Worm (Caenorhabditis elegans) whole organism, midembryonic: ENCODE results near the gene str-256.

Source experiments
- T22C8.4 ChIP-seq: fragments of 200-800 bp; sonication (Bioruptor generic); IDR thresholded peaks from 2 replicates; pipeline ENCODE4 v1.3.6; 2022; ENCODE audit warnings: missing genetic modification characterization, missing compliant biosample characterization
- cog-1 ChIP-seq: sonication (generic microtip); optimal IDR thresholded peaks from 2 replicates; lab custom pipeline; 2016; ENCODE audit warnings: missing genetic modification characterization, missing compliant biosample characterization
- flt-1 ChIP-seq: fragments of 200-800 bp; sonication (Bioruptor generic); IDR thresholded peaks from 2 replicates; pipeline ENCODE4 v1.3.6; 2022; ENCODE audit warnings: missing genetic modification characterization, missing compliant biosample characterization
- klf-2 ChIP-seq: fragments of 200-800 bp; sonication (Bioruptor generic); conservative IDR thresholded peaks from 2 replicates; pipeline ENCODE4 v1.3.6; 2022; ENCODE audit warnings: missing genetic modification reagents, missing genetic modification characterization, missing compliant biosample characterization
- med-1 ChIP-seq: sonication (generic microtip); optimal IDR thresholded peaks from 2 replicates; lab custom pipeline; 2017; ENCODE audit warnings: missing genetic modification characterization, mild to moderate bottlenecking, missing compliant biosample characterization, antibody characterized with exemption, missing genetic modification reagents; ENCODE audit not compliant: insufficient read depth
- ref-1 ChIP-seq: fragments of 200-800 bp; sonication (Bioruptor generic); conservative IDR thresholded peaks from 2 replicates; pipeline ENCODE4 v1.3.6; 2022; ENCODE audit warnings: missing genetic modification reagents, missing genetic modification characterization, missing compliant biosample characterization
- tab-1 ChIP-seq: fragments of 200-800 bp; sonication (Bioruptor generic); IDR thresholded peaks from 2 replicates; pipeline ENCODE4 v1.3.6; 2022; ENCODE audit warnings: missing genetic modification characterization, missing compliant biosample characterization
- ztf-23 ChIP-seq: fragments of 200-800 bp; sonication (Bioruptor generic); IDR thresholded peaks from 2 replicates; pipeline ENCODE4 v1.3.6; 2022; ENCODE audit warnings: missing genetic modification reagents, missing genetic modification characterization, missing compliant biosample characterization
- ztf-29 ChIP-seq: fragments of 200-800 bp; sonication (Bioruptor generic); IDR thresholded peaks from 2 replicates; pipeline ENCODE4 v1.3.6; 2022; ENCODE audit warnings: missing genetic modification reagents, missing genetic modification characterization, missing compliant biosample characterization

Gene str-256

DNA sequence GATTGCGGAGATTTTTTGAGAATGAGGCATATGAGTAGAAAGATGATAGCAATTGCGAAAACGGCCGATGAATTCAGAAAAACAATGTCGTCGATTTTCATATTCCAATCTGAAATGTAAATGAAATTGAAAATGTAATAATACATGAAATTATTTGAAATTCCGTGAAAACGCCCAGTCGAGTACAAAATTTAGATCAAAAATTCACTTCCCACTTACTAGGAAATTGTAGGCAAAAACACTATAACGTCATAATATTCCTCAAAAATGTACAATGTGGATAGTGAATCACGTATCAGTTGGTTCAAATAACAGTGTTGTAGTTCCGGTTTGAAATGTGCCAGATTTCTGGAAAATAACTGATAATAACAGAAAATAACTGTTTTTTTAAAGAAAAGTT is at the start of gene str-256:
str-256 (minus strand) TSS at position 101 of the 400 bp plus-strand sequence.
- TF ChIP-seq ztf-29 (GFP tag; lab: Robert Waterston, UW) (no peak), klf-2 (GFP tag; lab: Robert Waterston, UW) (no peak), ztf-23 (GFP tag; lab: Robert Waterston, UW) (no peak), cog-1 (tag; lab: Kevin White, UChicago) (no peak), tab-1 (no peak), T22C8.4 (GFP tag; lab: Robert Waterston, UW) (no peak), med-1 (GFP tag; lab: Kevin White, UChicago) (no peak), flt-1 (no peak), ref-1 (GFP tag; lab: Robert Waterston, UW) (no peak)

- TF ChIP-seq cog-1 (tag; lab: Kevin White, UChicago) (no peak), T22C8.4 (GFP tag; lab: Robert Waterston, UW) (no peak), ztf-23 (GFP tag; lab: Robert Waterston, UW) (no peak), med-1 (GFP tag; lab: Kevin White, UChicago) (no peak), flt-1 (no peak), klf-2 (GFP tag; lab: Robert Waterston, UW) (no peak), tab-1 (no peak), ztf-29 (GFP tag; lab: Robert Waterston, UW) (no peak)
These were observed 46.9 kb upstream of the str-256 start, which contains the start of gene C14C6.6 for ce11 chrV:547980-548379. TSS of gene C14C6.6 (minus strand) at chrV:548080.

DNA sequence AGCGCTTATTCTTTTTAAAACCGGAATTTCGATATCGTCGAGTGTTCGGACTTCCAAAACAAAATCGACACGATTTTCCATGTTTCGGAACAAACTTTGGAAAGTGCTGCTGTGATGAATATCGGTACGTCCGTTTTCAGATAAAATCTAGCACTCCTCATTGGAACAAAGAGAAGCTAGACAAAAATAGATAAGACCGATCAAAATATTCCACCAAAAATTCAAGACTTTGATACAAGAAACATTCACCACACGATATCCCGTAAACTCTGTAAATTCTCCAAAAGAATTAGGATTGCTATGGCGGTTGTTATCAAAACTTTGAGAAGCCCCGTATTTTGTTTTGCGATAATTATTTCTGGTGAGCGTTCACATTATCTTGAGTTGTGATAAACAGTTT is 42.0 kb upstream of the str-256 start, which contains the start of gene C14C6.3:
C14C6.3 (plus strand) TSS at position 301 of the 400 bp plus-strand sequence.
- TF ChIP-seq ztf-29 (GFP tag; lab: Robert Waterston, UW) (no peak), ref-1 (GFP tag; lab: Robert Waterston, UW) (no peak), flt-1 (no peak), med-1 (GFP tag; lab: Kevin White, UChicago) (no peak), T22C8.4 (GFP tag; lab: Robert Waterston, UW) (no peak), ztf-23 (GFP tag; lab: Robert Waterston, UW) (no peak), tab-1 (no peak)

- TF ChIP-seq med-1 (GFP tag; lab: Kevin White, UChicago) = no peak
- no peak for TF ChIP-seq ztf-23 (GFP tag; lab: Robert Waterston, UW)
- no peak for TF ChIP-seq T22C8.4 (GFP tag; lab: Robert Waterston, UW)
- no peak for TF ChIP-seq tab-1
- TF ChIP-seq ztf-29 (GFP tag; lab: Robert Waterston, UW) = no peak
- TF ChIP-seq klf-2 (GFP tag; lab: Robert Waterston, UW) = no peak
- no peak for TF ChIP-seq cog-1 (tag; lab: Kevin White, UChicago)
- TF ChIP-seq ref-1 (GFP tag; lab: Robert Waterston, UW) = no peak
- no peak for TF ChIP-seq flt-1
These were observed 40.3 kb upstream of the str-256 start for ce11 chrV:541470-541869.

ce11 chrV:539040-539510 is 37.9 kb upstream of the str-256 start, which contains the start of gene nhr-155:
TSS of gene nhr-155 (plus strand) at chrV:539460.
- TF ChIP-seq tab-1 = no peak
- no peak for TF ChIP-seq ref-1 (GFP tag; lab: Robert Waterston, UW)
- TF ChIP-seq flt-1 = no peak
- no peak for TF ChIP-seq klf-2 (GFP tag; lab: Robert Waterston, UW)
- TF ChIP-seq cog-1 (tag; lab: Kevin White, UChicago) = no peak
- no peak for TF ChIP-seq med-1 (GFP tag; lab: Kevin White, UChicago)
- TF ChIP-seq T22C8.4 (GFP tag; lab: Robert Waterston, UW) = no peak
- no peak for TF ChIP-seq ztf-23 (GFP tag; lab: Robert Waterston, UW)
- TF ChIP-seq ztf-29 (GFP tag; lab: Robert Waterston, UW) = no peak

DNA sequence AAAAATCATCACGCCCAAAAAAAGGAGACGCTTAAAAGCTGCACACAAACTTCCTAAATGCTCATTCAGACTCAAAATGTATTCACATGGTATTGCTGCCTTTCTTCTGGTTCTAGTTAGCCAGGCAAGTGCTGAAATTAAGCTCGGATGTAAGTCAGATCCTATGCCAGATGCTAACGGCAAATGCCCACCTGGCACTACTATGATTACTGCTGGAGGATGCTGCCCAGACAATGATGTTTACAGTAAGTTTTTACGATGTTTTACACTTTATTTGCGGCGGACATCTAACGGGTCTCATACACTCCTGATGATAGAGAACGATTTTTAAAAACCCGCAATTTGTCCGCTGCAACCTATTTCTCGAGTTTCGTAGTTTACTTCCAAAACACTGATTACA is 35.4 kb upstream of the str-256 start, which contains the start of gene C14C6.5:
C14C6.5 (plus strand) TSS at position 58 of the 400 bp plus-strand sequence.
- TF ChIP-seq klf-2 (GFP tag; lab: Robert Waterston, UW) (no peak), ztf-23 (GFP tag; lab: Robert Waterston, UW) (no peak), flt-1 (no peak), ztf-29 (GFP tag; lab: Robert Waterston, UW) (no peak), T22C8.4 (GFP tag; lab: Robert Waterston, UW) (no peak), med-1 (GFP tag; lab: Kevin White, UChicago) (no peak), cog-1 (tag; lab: Kevin White, UChicago) (no peak), tab-1 (no peak), ref-1 (GFP tag; lab: Robert Waterston, UW) (no peak)

DNA sequence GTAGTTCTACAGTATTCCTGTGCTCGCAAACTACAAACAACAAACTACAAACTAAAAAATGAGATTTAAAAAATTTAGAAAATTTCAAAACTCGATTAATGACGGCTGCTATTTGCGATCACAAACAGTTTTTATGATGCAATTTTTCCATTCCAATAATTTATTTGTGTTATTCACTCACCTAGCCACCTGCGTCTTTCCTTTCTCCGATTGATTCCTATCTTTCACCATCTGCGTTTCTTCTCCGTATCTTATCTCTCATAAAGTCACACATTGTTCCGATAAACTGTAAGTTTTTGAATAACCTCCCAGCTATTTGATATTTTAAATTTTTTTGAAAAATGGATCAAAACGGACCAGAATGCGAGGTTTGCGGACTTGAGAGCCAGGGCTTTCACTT is 33.0 kb upstream of the str-256 start, which contains the start of gene nhr-132:
nhr-132 (plus strand) TSS at position 271 of the 400 bp plus-strand sequence.
- TF ChIP-seq T22C8.4 (GFP tag; lab: Robert Waterston, UW) = no peak
- no peak for TF ChIP-seq ztf-23 (GFP tag; lab: Robert Waterston, UW)

DNA sequence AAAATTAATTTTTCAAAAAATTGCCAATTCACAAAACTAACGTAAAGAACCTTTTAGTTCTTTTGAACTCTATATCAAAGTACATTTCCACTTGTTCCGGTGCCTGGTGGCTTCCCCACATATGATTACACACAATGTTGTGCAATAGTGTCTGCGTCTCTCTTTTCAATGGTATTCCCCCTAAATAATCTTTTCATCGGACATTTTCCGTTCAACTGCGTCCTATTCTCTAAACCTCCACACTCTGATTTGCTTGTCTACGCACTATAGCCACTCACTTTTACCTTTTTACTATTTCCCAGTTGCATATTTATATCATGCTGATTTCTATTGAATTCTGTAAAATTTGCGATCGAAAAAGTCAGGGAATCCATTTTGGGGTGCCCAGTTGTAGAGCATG is 30.9 kb upstream of the str-256 start, which contains the start of gene nhr-58:
nhr-58 (plus strand) TSS at position 214 of the 400 bp plus-strand sequence.
- TF ChIP-seq med-1 (GFP tag; lab: Kevin White, UChicago) (no peak), flt-1 (no peak), ztf-29 (GFP tag; lab: Robert Waterston, UW) (0 out of 2 replicates have a peak, but pooled peaks have one; percentile 10), klf-2 (GFP tag; lab: Robert Waterston, UW) (no peak), cog-1 (tag; lab: Kevin White, UChicago) (peak; percentile 47), T22C8.4 (GFP tag; lab: Robert Waterston, UW) (no peak), ref-1 (GFP tag; lab: Robert Waterston, UW) (no peak), tab-1 (no peak), ztf-23 (GFP tag; lab: Robert Waterston, UW) (no peak)

ce11 chrV:527602-528001 is 26.5 kb upstream of the str-256 start, which contains the start of gene srw-108:
TSS of gene srw-108 (plus strand) at chrV:527902.
- no peak for TF ChIP-seq ref-1 (GFP tag; lab: Robert Waterston, UW)
- TF ChIP-seq T22C8.4 (GFP tag; lab: Robert Waterston, UW) = no peak
- no peak for TF ChIP-seq klf-2 (GFP tag; lab: Robert Waterston, UW)
- no peak for TF ChIP-seq ztf-23 (GFP tag; lab: Robert Waterston, UW)
- no peak for TF ChIP-seq tab-1
- no peak for TF ChIP-seq flt-1
- no peak for TF ChIP-seq cog-1 (tag; lab: Kevin White, UChicago)
- TF ChIP-seq ztf-29 (GFP tag; lab: Robert Waterston, UW) = no peak
- no peak for TF ChIP-seq med-1 (GFP tag; lab: Kevin White, UChicago)
